Worm (Caenorhabditis elegans): ENCODE results near the gene F47B8.3.

F47B8.3 gene

DNA sequence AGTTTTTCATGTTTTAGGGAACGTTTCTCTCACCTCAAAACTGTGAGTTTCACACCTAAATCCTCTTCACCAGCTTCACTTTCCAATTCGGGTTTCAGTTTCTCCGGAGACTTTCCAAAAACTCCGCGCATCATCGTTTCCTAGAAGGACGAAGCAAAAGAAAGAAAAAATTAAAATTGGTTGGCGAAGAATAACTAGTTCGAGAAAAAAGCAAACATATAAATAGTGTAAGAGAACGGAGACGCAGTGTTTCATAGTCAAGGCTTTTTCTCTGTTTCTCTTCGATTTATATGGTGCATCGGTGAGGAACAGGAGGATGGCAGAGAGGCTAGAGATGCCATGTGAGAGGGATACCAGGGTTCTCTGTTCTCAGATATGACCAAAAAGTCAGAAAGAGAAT lies at the start of gene F47B8.3:
Gene F47B8.3 (minus strand): TSS at position 261 of the 400 bp plus-strand sequence.
- no peak for TF ChIP-seq him-1 (tag; optimal IDR thresholded peaks at IDR 0.05)
- no peak for TF ChIP-seq W03F9.2 (tag; optimal IDR thresholded peaks at IDR 0.05)
- no peak for TF ChIP-seq dao-5 (tag; optimal IDR thresholded peaks at IDR 0.05)

DNA sequence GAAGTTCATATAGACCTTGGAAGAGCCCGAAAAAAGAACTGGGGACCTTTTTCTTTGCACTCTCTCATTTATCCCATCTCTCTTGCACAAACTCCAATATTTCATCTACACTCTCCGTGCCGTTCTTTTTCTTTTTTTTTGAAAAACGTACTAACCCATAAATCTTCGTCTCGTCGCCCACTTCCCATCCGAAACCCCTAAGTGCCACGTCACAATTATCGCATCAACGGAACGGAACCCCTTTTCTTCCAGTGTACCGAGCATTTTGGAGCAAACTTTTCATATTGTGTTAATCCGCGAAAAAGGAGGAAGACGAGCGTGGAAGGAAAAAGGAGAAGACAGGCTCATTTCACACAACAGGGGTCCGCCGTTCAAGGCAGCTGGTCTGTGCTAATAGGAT lies 46.6 kb upstream of the F47B8.3 start:
- TF ChIP-seq W03F9.2 (tag; optimal IDR thresholded peaks at IDR 0.05) (no peak), dao-5 (tag; optimal IDR thresholded peaks at IDR 0.05) (no peak), him-1 (tag; optimal IDR thresholded peaks at IDR 0.05) (no peak)

DNA sequence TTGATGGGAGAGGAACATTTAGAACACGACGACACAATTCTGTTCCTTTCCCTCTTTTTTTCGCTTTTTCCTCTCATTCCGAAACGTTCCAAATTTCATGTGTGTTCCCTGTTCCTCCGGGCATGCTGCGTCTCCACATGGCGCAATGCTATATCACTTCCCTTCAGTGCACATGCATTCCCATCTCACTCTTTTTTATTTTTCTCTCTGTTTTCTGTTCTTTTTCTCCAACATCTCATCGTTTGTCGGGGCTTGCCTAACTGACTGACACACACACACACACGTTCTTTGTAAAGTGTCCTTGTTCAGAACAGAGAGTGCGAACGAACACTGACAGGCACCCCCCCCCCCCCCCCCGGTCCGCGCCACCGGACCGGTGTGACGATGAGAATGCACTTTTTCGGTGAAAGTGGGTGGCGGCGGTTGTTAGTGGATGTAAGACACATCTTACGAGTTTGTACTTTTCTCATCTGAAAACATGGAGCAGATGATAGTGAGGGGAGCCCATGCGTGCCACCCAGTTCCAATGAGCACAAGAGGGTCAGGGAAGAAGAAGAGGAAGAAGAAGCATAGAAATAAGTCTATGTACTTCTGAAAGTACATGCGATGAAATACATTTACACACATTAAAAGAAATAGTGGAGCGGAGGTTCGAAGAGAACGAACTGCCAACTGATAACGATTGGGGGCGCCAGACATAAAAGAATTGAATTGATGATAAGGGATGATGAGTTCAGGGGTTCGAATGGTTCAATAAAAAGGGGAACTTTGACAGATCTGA lies 45.7 kb upstream of the F47B8.3 start:
- peak; percentile 14 for TF ChIP-seq W03F9.2 (tag; optimal IDR thresholded peaks at IDR 0.05)
- no peak for TF ChIP-seq dao-5 (tag; optimal IDR thresholded peaks at IDR 0.05)
- TF ChIP-seq him-1 (tag; optimal IDR thresholded peaks at IDR 0.05) = peak; percentile 22

DNA sequence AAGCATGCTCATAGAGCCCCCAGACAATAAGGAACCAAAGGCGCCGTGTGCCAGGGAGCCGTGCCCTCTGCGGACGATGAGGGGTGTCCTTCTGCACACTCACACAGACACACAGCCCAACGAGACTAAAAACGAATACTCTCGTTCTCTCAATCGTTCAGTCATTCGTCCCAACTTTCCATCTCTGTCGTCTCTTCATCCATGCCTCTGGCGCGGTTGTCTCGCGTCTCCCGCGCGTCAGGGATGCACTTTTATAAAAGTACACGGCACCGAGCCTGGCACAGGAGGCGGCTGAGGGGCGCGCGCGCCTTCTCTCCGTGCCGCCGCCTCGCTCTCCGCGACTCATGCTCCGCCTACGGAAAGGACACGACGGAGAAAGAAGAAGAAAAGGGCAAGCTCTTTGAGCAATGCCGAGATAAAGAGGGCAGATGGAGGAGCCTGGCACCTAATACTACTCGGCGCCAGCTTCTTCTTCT lies 43.7 kb upstream of the F47B8.3 start:
- peak; percentile 85 for TF ChIP-seq him-1 (tag; optimal IDR thresholded peaks at IDR 0.05)
- TF ChIP-seq W03F9.2 (tag; optimal IDR thresholded peaks at IDR 0.05) = no peak
- no peak for TF ChIP-seq dao-5 (tag; optimal IDR thresholded peaks at IDR 0.05)

DNA sequence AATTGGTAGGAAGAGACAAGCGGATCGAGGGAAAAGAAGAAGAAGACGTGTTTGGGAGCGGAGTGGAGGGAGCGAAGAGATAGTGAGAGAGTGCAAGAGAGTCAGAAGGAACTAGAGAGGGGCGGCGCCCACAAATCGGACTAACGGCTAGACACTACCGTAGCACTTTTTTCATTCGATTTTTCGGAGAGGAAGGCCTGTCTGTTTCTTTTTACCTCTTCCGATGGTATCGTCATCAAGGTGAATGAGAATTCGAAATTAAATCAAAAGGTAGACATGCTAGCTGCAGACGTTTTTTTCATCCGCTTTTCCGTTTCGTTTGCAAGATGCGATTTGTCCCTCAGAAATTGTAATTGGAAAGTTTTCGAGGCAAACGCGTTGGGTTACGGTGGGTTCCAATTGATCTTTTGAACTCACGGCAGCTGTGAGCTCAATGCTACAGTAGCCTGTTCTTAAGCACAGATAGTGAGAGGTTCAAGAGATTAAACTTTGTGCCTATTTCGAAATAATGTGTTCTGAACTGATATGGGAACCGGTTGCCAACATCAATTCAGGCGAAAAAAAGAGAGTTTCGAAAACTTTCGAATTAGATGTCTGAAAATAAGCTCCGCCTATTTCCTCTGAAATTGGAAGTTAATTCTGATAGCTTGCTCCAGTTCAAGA lies 41.9 kb upstream of the F47B8.3 start:
- no peak for TF ChIP-seq W03F9.2 (tag; optimal IDR thresholded peaks at IDR 0.05)
- no peak for TF ChIP-seq dao-5 (tag; optimal IDR thresholded peaks at IDR 0.05)
- no peak for TF ChIP-seq him-1 (tag; optimal IDR thresholded peaks at IDR 0.05)

DNA sequence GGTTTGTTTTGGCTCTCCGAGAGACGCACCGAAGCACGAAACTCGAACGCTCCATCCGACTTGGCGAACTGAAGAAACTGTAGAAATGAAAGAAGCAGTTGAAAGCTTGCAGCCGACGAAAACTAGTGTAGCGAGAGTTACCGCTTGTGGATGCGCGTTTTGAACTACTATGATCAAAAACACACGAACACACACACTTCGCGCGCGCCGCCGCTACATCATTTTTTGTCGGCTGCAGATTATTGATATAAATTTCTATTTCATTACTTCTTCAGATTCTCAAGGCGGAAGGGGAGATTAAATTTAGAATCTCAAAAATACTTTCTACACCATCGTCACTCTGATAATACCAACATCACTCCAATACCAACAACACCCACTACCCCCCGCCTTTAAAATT lies 39.2 kb upstream of the F47B8.3 start:
- TF ChIP-seq him-1 (tag; optimal IDR thresholded peaks at IDR 0.05) (no peak), W03F9.2 (tag; optimal IDR thresholded peaks at IDR 0.05) (no peak), dao-5 (tag; optimal IDR thresholded peaks at IDR 0.05) (no peak)

DNA sequence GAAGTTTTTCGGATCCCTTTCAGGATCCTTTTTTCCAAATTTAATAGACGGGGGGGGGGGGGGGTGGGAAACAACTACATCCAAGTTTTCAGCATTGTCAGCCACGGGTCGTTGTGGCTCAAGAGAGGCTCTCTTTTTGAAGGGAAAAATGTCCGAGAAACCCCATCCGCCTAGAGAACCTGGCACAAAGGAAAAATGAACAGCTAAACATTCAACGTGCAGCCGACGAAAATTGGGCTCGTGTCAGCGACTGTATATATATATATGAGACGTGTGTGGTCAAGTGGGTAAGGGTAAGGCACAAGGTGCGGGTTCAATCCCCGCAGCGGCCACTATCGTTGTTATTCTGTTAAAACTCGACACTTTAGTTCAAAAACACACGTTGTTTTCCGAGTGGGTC lies 35.8 kb upstream of the F47B8.3 start, which contains the start of gene Y49A3A.4:
Gene Y49A3A.4 (minus strand): TSS at position 314 of the 400 bp plus-strand sequence.
- TF ChIP-seq him-1 (tag; optimal IDR thresholded peaks at IDR 0.05) (no peak), dao-5 (tag; optimal IDR thresholded peaks at IDR 0.05) (no peak), W03F9.2 (tag; optimal IDR thresholded peaks at IDR 0.05) (no peak)

DNA sequence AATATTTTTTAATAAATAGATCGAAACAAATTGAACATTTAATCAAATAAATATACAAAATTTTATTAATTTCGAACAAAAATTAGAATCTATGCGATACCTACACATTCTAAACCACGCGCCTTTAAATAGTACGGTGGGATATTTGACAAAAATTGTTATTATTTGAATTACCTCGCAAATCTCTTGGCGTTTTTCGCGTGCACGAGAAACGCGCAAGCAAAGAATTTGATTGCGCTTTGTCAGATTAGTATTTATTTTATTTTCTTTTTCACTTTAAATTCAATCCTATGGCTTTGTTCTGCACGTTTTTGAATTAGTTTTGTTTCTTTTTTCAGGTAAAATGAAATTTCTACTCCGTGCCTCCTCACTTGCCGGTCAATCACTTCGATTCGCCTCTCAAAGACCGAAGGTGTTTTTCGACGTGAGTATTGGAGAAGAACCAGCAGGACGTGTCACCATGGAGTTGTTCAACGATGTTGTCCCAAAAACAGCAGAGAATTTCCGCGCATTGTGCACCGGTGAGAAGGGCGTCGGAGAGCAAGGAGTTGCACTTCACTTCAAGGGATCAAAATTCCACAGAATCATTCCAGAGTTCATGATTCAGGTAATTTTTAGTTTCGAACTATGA lies 33.0 kb upstream of the F47B8.3 start, which contains the start of gene cyn-1:
Gene cyn-1 (plus strand): TSS at position 339 of the 631 bp plus-strand sequence.
- TF ChIP-seq W03F9.2 (tag; optimal IDR thresholded peaks at IDR 0.05) = peak; percentile 89
- no peak for TF ChIP-seq dao-5 (tag; optimal IDR thresholded peaks at IDR 0.05)
- TF ChIP-seq him-1 (tag; optimal IDR thresholded peaks at IDR 0.05) = peak; percentile 53

DNA sequence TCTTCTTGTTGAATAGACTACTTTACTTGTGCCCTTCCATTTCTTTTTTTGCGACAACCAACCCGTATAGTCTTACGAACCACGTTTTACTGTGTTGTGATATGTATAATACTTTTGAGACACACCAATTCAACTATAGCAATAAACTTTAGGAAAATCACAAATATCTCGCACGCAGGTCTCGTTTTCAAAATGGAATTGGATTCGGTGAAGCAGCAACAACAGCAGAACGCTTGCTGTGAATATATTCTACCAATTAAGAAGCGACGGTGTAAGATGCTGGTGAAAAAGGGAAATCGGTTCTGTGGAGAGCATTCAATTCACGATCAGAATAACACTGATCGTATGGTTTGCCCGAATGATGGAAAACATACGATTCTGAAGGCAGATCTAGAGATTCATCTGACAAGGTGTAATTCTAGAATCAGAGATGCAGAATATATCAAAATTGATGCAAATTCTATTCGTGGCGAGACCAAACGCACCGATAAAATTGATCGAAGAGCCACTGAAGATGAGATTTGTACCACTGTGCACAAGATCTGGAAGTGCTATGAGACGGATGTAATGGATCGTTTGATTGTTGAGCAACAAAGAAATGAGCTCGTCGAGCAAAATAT lies 31.6 kb upstream of the F47B8.3 start, which contains the start of gene Y49A3A.3:
Gene Y49A3A.3 (plus strand): TSS at position 153 of the 620 bp plus-strand sequence.
- TF ChIP-seq W03F9.2 (tag; optimal IDR thresholded peaks at IDR 0.05) (no peak), dao-5 (tag; optimal IDR thresholded peaks at IDR 0.05) (peak; percentile 71), him-1 (tag; optimal IDR thresholded peaks at IDR 0.05) (no peak)

DNA sequence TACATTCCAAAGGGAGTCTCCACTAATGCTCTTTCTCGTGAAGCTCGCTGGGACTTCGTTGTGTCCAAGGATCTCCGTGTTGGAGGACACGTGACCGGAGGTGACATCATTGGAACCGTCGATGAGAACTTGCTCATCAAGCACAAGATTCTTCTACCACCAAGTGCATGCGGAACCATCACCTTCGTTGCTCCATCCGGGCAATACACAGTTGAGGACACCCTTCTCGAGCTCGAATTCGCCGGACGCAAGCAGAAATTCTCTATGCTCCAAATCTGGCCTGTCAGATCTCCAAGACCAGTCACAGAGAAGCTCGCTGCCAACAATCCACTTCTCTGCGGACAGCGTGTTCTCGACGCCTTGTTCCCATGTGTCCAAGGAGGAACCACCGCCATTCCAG lies 29.2 kb upstream of the F47B8.3 start:
- no peak for TF ChIP-seq W03F9.2 (tag; optimal IDR thresholded peaks at IDR 0.05)
- TF ChIP-seq dao-5 (tag; optimal IDR thresholded peaks at IDR 0.05) = no peak
- TF ChIP-seq him-1 (tag; optimal IDR thresholded peaks at IDR 0.05) = no peak

DNA sequence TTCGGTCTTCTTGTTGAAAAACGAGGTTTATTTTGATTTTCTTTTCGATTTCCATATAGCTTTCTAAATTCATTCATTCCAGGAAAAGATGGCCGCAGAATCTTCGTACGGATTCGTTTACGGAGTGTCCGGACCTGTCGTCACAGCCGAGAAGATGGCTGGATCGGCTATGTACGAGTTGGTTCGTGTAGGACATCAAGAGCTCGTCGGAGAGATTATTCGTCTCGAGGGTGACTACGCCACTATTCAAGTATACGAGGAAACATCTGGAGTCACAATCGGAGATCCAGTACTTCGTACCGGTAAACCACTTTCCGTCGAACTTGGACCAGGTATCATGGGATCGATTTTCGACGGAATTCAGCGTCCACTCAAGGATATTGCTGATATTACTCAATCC lies 28.8 kb upstream of the F47B8.3 start, which contains the start of gene vha-13:
Gene vha-13 (plus strand): TSS at position 81 of the 400 bp plus-strand sequence.
- TF ChIP-seq him-1 (tag; optimal IDR thresholded peaks at IDR 0.05) (no peak), dao-5 (tag; optimal IDR thresholded peaks at IDR 0.05) (no peak), W03F9.2 (tag; optimal IDR thresholded peaks at IDR 0.05) (no peak)

DNA sequence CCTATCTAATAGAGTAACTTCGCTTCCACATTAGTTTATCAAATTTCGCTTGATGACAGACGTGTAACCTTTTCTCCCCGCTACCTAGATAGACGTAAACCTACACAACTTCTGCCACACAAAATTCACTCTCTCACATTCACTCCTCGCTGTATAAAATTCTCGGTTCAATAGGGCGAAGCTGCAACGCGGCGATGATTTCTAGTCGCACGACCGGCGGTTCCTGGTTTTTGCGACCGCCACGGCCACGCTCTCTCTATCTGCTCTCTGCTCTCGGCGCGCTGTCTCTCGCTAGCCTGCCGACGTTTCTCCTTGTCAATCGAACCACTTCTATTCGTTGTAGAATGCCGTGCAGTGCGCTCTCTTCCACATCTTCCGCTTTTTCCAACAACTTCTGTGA lies 28.1 kb upstream of the F47B8.3 start:
- TF ChIP-seq W03F9.2 (tag; optimal IDR thresholded peaks at IDR 0.05) = peak; percentile 67
- peak; percentile 50 for TF ChIP-seq him-1 (tag; optimal IDR thresholded peaks at IDR 0.05)
- TF ChIP-seq dao-5 (tag; optimal IDR thresholded peaks at IDR 0.05) = no peak

DNA sequence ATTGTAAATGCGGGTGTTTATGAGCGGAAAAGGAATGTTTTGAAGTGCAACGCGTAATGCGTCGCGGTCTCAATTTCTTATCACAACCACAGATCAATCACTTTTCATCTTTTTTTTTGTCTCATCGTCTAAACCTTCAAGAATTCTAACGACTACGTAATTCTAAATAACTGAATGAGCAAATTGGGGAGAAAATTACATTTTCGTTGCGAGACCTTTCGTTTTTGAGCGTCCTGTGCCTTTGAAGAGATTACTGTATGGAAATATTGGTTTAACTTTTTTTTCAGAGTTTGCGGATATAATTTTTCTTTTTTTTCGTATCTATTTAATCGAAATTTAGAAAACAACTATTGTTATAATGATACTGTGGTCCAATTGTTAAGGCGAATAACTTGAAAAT lies 27.7 kb upstream of the F47B8.3 start:
- TF ChIP-seq W03F9.2 (tag; optimal IDR thresholded peaks at IDR 0.05) (no peak), him-1 (tag; optimal IDR thresholded peaks at IDR 0.05) (no peak)

All from whole organism, L4/young adult.